Worm (Caenorhabditis elegans): ENCODE results near the gene ZK617.26.

The ZK617.26 gene

DNA sequence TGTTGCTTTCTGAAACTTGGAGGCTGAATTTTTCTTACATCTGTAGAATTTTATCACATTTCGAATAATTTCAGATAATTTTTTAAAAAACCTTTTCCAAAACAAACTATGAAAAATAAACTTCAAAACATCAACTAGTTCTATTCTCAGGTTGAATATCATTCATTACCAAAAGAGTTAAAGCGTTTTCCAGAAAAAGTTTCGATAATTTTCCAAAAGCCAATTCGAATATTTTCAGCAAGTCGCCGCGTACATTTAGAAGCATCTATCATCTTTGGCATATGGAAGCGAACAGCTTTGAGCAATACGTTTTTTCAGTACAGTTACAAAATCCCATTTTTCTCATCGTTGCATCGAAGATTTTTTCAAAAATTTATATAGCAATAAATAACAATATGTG, 26.2 kb upstream of the ZK617.26 start (continued):
- TF ChIP-seq tbx-2 (tag; optimal IDR thresholded peaks at IDR 0.05) (peak; percentile 56), mdl-1 (tag; optimal IDR thresholded peaks at IDR 0.05) (no peak), nhr-25 (tag; optimal IDR thresholded peaks at IDR 0.05) (peak; percentile 42), skn-1 (tag; optimal IDR thresholded peaks at IDR 0.05) (no peak), nhr-12 (tag; optimal IDR thresholded peaks at IDR 0.05) (no peak)

ce11 chrIV:12035422-12035821, 24.7 kb upstream of the ZK617.26 start:
- TF ChIP-seq jun-1 (tag; optimal IDR thresholded peaks at IDR 0.05) (no peak), nhr-77 (tag; optimal IDR thresholded peaks at IDR 0.05) (no peak), hmg-11 (tag; optimal IDR thresholded peaks at IDR 0.05) (no peak), nhr-28 (tag; optimal IDR thresholded peaks at IDR 0.05) (no peak), aly-2 (tag; optimal IDR thresholded peaks at IDR 0.05) (no peak), nfya-1 (tag; optimal IDR thresholded peaks at IDR 0.05; ENCODE audit: insufficient read depth) (no peak), nhr-67 (tag; optimal IDR thresholded peaks at IDR 0.05) (no peak), lin-39 (tag; optimal IDR thresholded peaks at IDR 0.05) (no peak), nhr-76 (tag; optimal IDR thresholded peaks at IDR 0.05) (no peak), lin-15B (tag; optimal IDR thresholded peaks at IDR 0.05) (no peak), sea-2 (GFP tag; optimal IDR thresholded peaks at IDR 0.05) (no peak)

DNA sequence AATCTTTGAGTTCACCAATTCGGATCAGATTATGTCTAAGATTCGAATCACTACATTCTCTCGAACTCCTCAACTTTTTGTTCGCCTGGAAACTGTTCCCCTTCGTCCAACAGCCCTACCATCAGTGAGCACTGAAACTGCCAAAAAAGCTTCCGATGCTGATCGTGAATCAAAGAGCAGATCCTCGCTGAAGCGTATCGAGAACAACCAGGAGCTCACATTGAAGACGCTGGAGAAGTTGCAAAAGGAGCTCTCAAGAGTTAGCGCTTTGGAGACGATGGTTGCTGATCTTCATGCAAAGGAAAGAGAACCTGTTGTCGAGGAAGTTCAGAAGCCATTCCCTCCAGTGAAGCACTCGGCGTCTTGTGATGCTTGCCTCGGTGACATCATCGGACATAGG, 24.0 kb upstream of the ZK617.26 start:
- TF ChIP-seq sea-2 (GFP tag; optimal IDR thresholded peaks at IDR 0.05) (no peak), lin-39 (tag; optimal IDR thresholded peaks at IDR 0.05) (no peak), jun-1 (tag; optimal IDR thresholded peaks at IDR 0.05) (no peak), nhr-12 (tag; optimal IDR thresholded peaks at IDR 0.05) (no peak), aly-2 (tag; optimal IDR thresholded peaks at IDR 0.05) (no peak), mml-1 (tag; optimal IDR thresholded peaks at IDR 0.05) (no peak), ama-1 (optimal IDR thresholded peaks at IDR 0.05) (peak; percentile 9), nfya-1 (tag; optimal IDR thresholded peaks at IDR 0.05; ENCODE audit: insufficient read depth) (no peak), ceh-28 (tag; optimal IDR thresholded peaks at IDR 0.05) (no peak), ceh-16 (tag; optimal IDR thresholded peaks at IDR 0.05) (no peak), ceh-9 (tag; optimal IDR thresholded peaks at IDR 0.05) (no peak), unc-39 (tag; optimal IDR thresholded peaks at IDR 0.05) (no peak), pqm-1 (tag; optimal IDR thresholded peaks at IDR 0.05) (no peak), mdl-1 (tag; optimal IDR thresholded peaks at IDR 0.05) (no peak), nhr-77 (tag; optimal IDR thresholded peaks at IDR 0.05) (no peak), ZK546.5 (tag; optimal IDR thresholded peaks at IDR 0.05) (no peak), nhr-25 (tag; optimal IDR thresholded peaks at IDR 0.05) (peak; percentile 29), hmg-11 (tag; optimal IDR thresholded peaks at IDR 0.05) (no peak)

DNA sequence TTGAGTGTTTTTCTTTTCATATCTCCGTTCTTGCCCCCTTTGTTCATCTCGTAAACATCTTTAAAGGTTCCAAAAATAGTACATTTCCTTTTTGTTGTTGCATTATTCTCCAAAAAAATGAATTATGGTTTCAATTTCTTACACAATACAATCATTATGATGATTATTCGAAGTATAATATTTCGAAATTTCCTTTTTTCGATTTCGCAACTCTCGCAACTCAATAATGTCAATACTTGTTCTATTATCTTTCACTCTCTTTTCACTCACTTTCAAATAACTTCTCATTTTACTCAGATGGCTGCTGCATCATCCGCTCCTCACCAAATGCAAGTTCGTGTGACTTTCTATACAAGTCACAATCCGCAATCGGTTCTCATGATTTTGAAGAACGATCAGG, 23.2 kb upstream of the ZK617.26 start, which contains the start of gene sqst-1:
sqst-1 (plus strand) TSS at position 298 of the 400 bp plus-strand sequence.
- TF ChIP-seq pha-4 (tag; optimal IDR thresholded peaks at IDR 0.05) (peak; percentile 4), nhr-237 (tag; optimal IDR thresholded peaks at IDR 0.05) (no peak), ama-1 (optimal IDR thresholded peaks at IDR 0.05) (peak; percentile 84), lin-15B (tag; optimal IDR thresholded peaks at IDR 0.05) (no peak)

ce11 chrIV:12032383-12032782, 21.6 kb upstream of the ZK617.26 start:
- TF ChIP-seq tbx-2 (tag; optimal IDR thresholded peaks at IDR 0.05), result peak; percentile 61
- TF ChIP-seq nhr-76 (tag; optimal IDR thresholded peaks at IDR 0.05), result no peak
- TF ChIP-seq hmg-11 (tag; optimal IDR thresholded peaks at IDR 0.05), result peak; percentile 89
- peak; percentile 93 for TF ChIP-seq nhr-25 (tag; optimal IDR thresholded peaks at IDR 0.05)
- peak; percentile 29 for TF ChIP-seq lin-39 (tag; optimal IDR thresholded peaks at IDR 0.05)
- no peak for TF ChIP-seq ztf-11 (tag; optimal IDR thresholded peaks at IDR 0.05)
- no peak for TF ChIP-seq nhr-28 (tag; optimal IDR thresholded peaks at IDR 0.05)
- TF ChIP-seq egl-5 (tag; optimal IDR thresholded peaks at IDR 0.05), result peak; percentile 93
- no peak for TF ChIP-seq nhr-11 (tag; optimal IDR thresholded peaks at IDR 0.05)
- peak; percentile 97 for TF ChIP-seq elt-2 (tag; optimal IDR thresholded peaks at IDR 0.05)
- peak; percentile 92 for TF ChIP-seq nhr-23 (tag; optimal IDR thresholded peaks at IDR 0.05)
- no peak for TF ChIP-seq daf-12 (tag; optimal IDR thresholded peaks at IDR 0.05)
- TF ChIP-seq fos-1 (tag; optimal IDR thresholded peaks at IDR 0.05), result peak; percentile 79
- no peak for TF ChIP-seq ztf-4 (tag; optimal IDR thresholded peaks at IDR 0.05)
- peak; percentile 94 for TF ChIP-seq pqm-1 (tag; optimal IDR thresholded peaks at IDR 0.05)
- TF ChIP-seq unc-39 (tag; optimal IDR thresholded peaks at IDR 0.05), result no peak
- no peak for TF ChIP-seq nhr-12 (tag; optimal IDR thresholded peaks at IDR 0.05)
- TF ChIP-seq lsy-12 (tag; optimal IDR thresholded peaks at IDR 0.05), result peak; percentile 83
- TF ChIP-seq mml-1 (tag; optimal IDR thresholded peaks at IDR 0.05), result no peak
- TF ChIP-seq nfya-1 (tag; optimal IDR thresholded peaks at IDR 0.05; ENCODE audit: insufficient read depth), result peak; percentile 89
- no peak for TF ChIP-seq sea-2 (GFP tag; optimal IDR thresholded peaks at IDR 0.05)
- TF ChIP-seq ama-1 (optimal IDR thresholded peaks at IDR 0.05), result peak; percentile 79
- no peak for TF ChIP-seq nhr-237 (tag; optimal IDR thresholded peaks at IDR 0.05)
- no peak for TF ChIP-seq aly-2 (tag; optimal IDR thresholded peaks at IDR 0.05)
- peak; percentile 95 for TF ChIP-seq ceh-28 (tag; optimal IDR thresholded peaks at IDR 0.05)
- TF ChIP-seq ceh-82 (tag; optimal IDR thresholded peaks at IDR 0.05), result peak; percentile 39
- peak; percentile 59 for TF ChIP-seq skn-1 (tag; optimal IDR thresholded peaks at IDR 0.05)
- TF ChIP-seq egl-27 (tag; optimal IDR thresholded peaks at IDR 0.05), result peak; percentile 20
- peak; percentile 34 for TF ChIP-seq snpc-4 (tag; optimal IDR thresholded peaks at IDR 0.05)
- TF ChIP-seq nhr-67 (tag; optimal IDR thresholded peaks at IDR 0.05), result no peak
- peak; percentile 70 for TF ChIP-seq nhr-43 (tag; optimal IDR thresholded peaks at IDR 0.05; ENCODE audit: poor library complexity, severe bottlenecking)
- TF ChIP-seq unc-62 (GFP tag; optimal IDR thresholded peaks at IDR 0.05), result peak; percentile 65
- no peak for TF ChIP-seq zag-1 (tag; optimal IDR thresholded peaks at IDR 0.05)
- no peak for TF ChIP-seq ZK546.5 (tag; optimal IDR thresholded peaks at IDR 0.05)
- TF ChIP-seq fkh-2 (tag; optimal IDR thresholded peaks at IDR 0.05), result no peak
- TF ChIP-seq pha-4 (tag; optimal IDR thresholded peaks at IDR 0.05), result peak; percentile 92

Measured in whole organism, L3 larva.